Fruit fly (Drosophila melanogaster) whole organism, embryonic: Measurements from ENCODE around the gene CG10182.
A peak's percentile ranks its signal among the peaks of the same experiment; 100 is the strongest.

Experiments used
- CG10147 ChIP-seq: fragments of 200-800 bp; sonication (Bioruptor generic); optimal IDR thresholded peaks from 2 replicates; lab custom pipeline; 2019; ENCODE audit warnings: missing biosample characterization, mild to moderate bottlenecking, missing genetic modification characterization, moderate library complexity
- CG13424 ChIP-seq: fragments of 200-800 bp; sonication (Bioruptor generic); optimal IDR thresholded peaks from 2 replicates; lab custom pipeline; 2019; ENCODE audit warnings: missing biosample characterization, mild to moderate bottlenecking, missing genetic modification characterization, moderate library complexity
- CG14014 ChIP-seq: fragments of 200-800 bp; sonication (Bioruptor generic); IDR thresholded peaks from 2 replicates; pipeline ENCODE4 v1.3.6; 2022; ENCODE audit warnings: missing biosample characterization, missing genetic modification characterization
- CG15696 ChIP-seq: fragments of 200-800 bp; sonication (Bioruptor generic); optimal IDR thresholded peaks from 2 replicates; lab custom pipeline; 2019; ENCODE audit warnings: missing biosample characterization, mild to moderate bottlenecking, missing genetic modification characterization, moderate library complexity
- CG17359 ChIP-seq: fragments of 200-800 bp; sonication (Bioruptor generic); optimal IDR thresholded peaks from 3 replicates; lab custom pipeline; 2018; ENCODE audit warnings: missing biosample characterization, mild to moderate bottlenecking, missing genetic modification characterization, moderate library complexity
- CG17385 ChIP-seq: fragments of 200-800 bp; sonication (Bioruptor generic); optimal IDR thresholded peaks from 3 replicates; lab custom pipeline; 2018; ENCODE audit warnings: missing biosample characterization, mild to moderate bottlenecking, missing genetic modification characterization
- CG1792 ChIP-seq: fragments of 200-800 bp; sonication (Bioruptor generic); optimal IDR thresholded peaks from 2 replicates; lab custom pipeline; 2016; ENCODE audit warnings: missing biosample characterization, missing genetic modification characterization
- CG5180 ChIP-seq: fragments of 200-800 bp; sonication (Bioruptor generic); optimal IDR thresholded peaks from 3 replicates; lab custom pipeline; 2017; ENCODE audit warnings: missing biosample characterization, missing genetic modification characterization, mild to moderate bottlenecking, moderate library complexity, missing genetic modification reagents
- CG6689 ChIP-seq: fragments of 200-800 bp; sonication (Bioruptor generic); IDR thresholded peaks from 2 replicates; pipeline ENCODE4 v1.3.6; 2022; ENCODE audit warnings: missing biosample characterization, missing genetic modification characterization
- CG6813 ChIP-seq: fragments of 200-800 bp; sonication (Bioruptor generic); optimal IDR thresholded peaks from 2 replicates; lab custom pipeline; 2017; ENCODE audit warnings: missing biosample characterization, missing genetic modification characterization, mild to moderate bottlenecking, moderate library complexity, missing genetic modification reagents
- CG6854 ChIP-seq: fragments of 200-800 bp; sonication (Bioruptor generic); optimal IDR thresholded peaks from 3 replicates; lab custom pipeline; 2017; ENCODE audit warnings: missing biosample characterization, mild to moderate bottlenecking, missing genetic modification characterization
- CG7839 ChIP-seq: fragments of 200-800 bp; sonication (Bioruptor generic); optimal IDR thresholded peaks from 3 replicates; lab custom pipeline; 2018; ENCODE audit warnings: missing biosample characterization, mild to moderate bottlenecking, missing genetic modification characterization, moderate library complexity
- CG8924 ChIP-seq: fragments of 200-800 bp; optimal IDR thresholded peaks from 3 replicates; lab custom pipeline; 2019; ENCODE audit warnings: missing biosample characterization, mild to moderate bottlenecking, missing genetic modification characterization, moderate library complexity
- CG8944 ChIP-seq: fragments of 200-800 bp; sonication (Bioruptor generic); optimal IDR thresholded peaks from 3 replicates; lab custom pipeline; 2016; ENCODE audit warnings: missing biosample characterization, missing genetic modification characterization
- CG9727 ChIP-seq: fragments of 200-800 bp; sonication (Bioruptor generic); optimal IDR thresholded peaks from 3 replicates; lab custom pipeline; 2017; ENCODE audit warnings: missing biosample characterization, mild to moderate bottlenecking, missing genetic modification characterization
- CTCF ChIP-seq: fragments of 200-800 bp; sonication (Bioruptor generic); optimal IDR thresholded peaks from 2 replicates; lab custom pipeline; 2017; ENCODE audit warnings: missing biosample characterization, mild to moderate bottlenecking, missing genetic modification characterization, moderate library complexity
- Chrac-16 ChIP-seq: fragments of 200-800 bp; sonication (Bioruptor generic); optimal IDR thresholded peaks from 3 replicates; lab custom pipeline; 2016; ENCODE audit warnings: missing biosample characterization, missing genetic modification characterization
- CoRest ChIP-seq: fragments of 200-800 bp; sonication (Bioruptor generic); optimal IDR thresholded peaks from 3 replicates; lab custom pipeline; 2018; ENCODE audit warnings: missing biosample characterization, mild to moderate bottlenecking, missing genetic modification characterization, moderate library complexity
- D19A ChIP-seq: fragments of 200-800 bp; optimal IDR thresholded peaks from 3 replicates; lab custom pipeline; 2019; ENCODE audit warnings: missing biosample characterization, mild to moderate bottlenecking, missing genetic modification characterization, moderate library complexity
- D19B ChIP-seq: fragments of 200-800 bp; sonication (Bioruptor generic); optimal IDR thresholded peaks from 2 replicates; lab custom pipeline; 2017; ENCODE audit warnings: missing biosample characterization, mild to moderate bottlenecking, missing genetic modification characterization
- Drgx ChIP-seq: fragments of 200-800 bp; sonication (Bioruptor generic); IDR thresholded peaks from 2 replicates; pipeline ENCODE4 v1.3.6; 2022; ENCODE audit warnings: missing biosample characterization, missing genetic modification characterization
- Ets65A ChIP-seq: fragments of 200-800 bp; sonication (Bioruptor generic); peaks from one replicate; lab custom pipeline; 2016; ENCODE audit warnings: missing biosample characterization, missing genetic modification characterization
- Fer1 ChIP-seq: fragments of 200-800 bp; sonication (Bioruptor generic); optimal IDR thresholded peaks from 2 replicates; lab custom pipeline; 2017; ENCODE audit warnings: missing biosample characterization, mild to moderate bottlenecking, missing genetic modification characterization
- HHEX ChIP-seq: fragments of 200-800 bp; sonication (Bioruptor generic); optimal IDR thresholded peaks from 3 replicates; lab custom pipeline; 2017; ENCODE audit warnings: missing biosample characterization, mild to moderate bottlenecking, missing genetic modification characterization, missing genetic modification reagents
- HLH3B ChIP-seq: fragments of 200-800 bp; sonication (Bioruptor generic); IDR thresholded peaks from 2 replicates; pipeline ENCODE4 v1.3.6; 2022; ENCODE audit warnings: missing biosample characterization, missing genetic modification characterization
- Hr51 ChIP-seq, 2 experiments: fragments of 200-800 bp; sonication (Bioruptor generic); optimal IDR thresholded peaks; 2 replicates in 1 of 2; 3 replicates in 1 of 2; lab custom pipeline; 2016 to 2018; ENCODE audit warnings: missing biosample characterization in 2 of 2, missing genetic modification characterization in 2 of 2, mild to moderate bottlenecking in 1 of 2, moderate library complexity in 1 of 2
- Nf-YB ChIP-seq: fragments of 200-800 bp; sonication (Bioruptor generic); optimal IDR thresholded peaks from 3 replicates; lab custom pipeline; 2019; ENCODE audit warnings: missing biosample characterization, mild to moderate bottlenecking, missing genetic modification characterization, moderate library complexity
- Ravus ChIP-seq: fragments of 200-800 bp; sonication (Bioruptor generic); IDR thresholded peaks from 2 replicates; pipeline ENCODE4 v1.3.6; 2022; ENCODE audit warnings: missing biosample characterization, missing genetic modification characterization
- Rx ChIP-seq: fragments of 200-800 bp; sonication (Bioruptor generic); IDR thresholded peaks from 2 replicates; pipeline ENCODE4 v1.3.6; 2022; ENCODE audit warnings: missing biosample characterization, missing genetic modification characterization
- Ssrp ChIP-seq: fragments of 200-800 bp; sonication (Bioruptor generic); optimal IDR thresholded peaks from 2 replicates; lab custom pipeline; 2018; ENCODE audit warnings: missing biosample characterization, mild to moderate bottlenecking, missing genetic modification characterization, moderate library complexity
- bab2 ChIP-seq: fragments of 200-800 bp; sonication (Bioruptor generic); optimal IDR thresholded peaks from 2 replicates; lab custom pipeline; 2016; ENCODE audit warnings: missing biosample characterization, missing genetic modification characterization
- bcd ChIP-seq: fragments of 200-800 bp; sonication (Bioruptor generic); optimal IDR thresholded peaks from 2 replicates; lab custom pipeline; 2017; ENCODE audit warnings: missing biosample characterization, mild to moderate bottlenecking, missing genetic modification characterization
- bigmax ChIP-seq: fragments of 200-800 bp; sonication (Bioruptor generic); optimal IDR thresholded peaks from 2 replicates; lab custom pipeline; 2018; ENCODE audit warnings: missing biosample characterization, mild to moderate bottlenecking, missing genetic modification characterization
- bowl ChIP-seq: fragments of 200-800 bp; sonication (Bioruptor generic); IDR thresholded peaks from 2 replicates; pipeline ENCODE4 v1.3.6; 2022; ENCODE audit warnings: missing biosample characterization, missing genetic modification characterization
- bsh ChIP-seq, 2 experiments: fragments of 200-800 bp; sonication (Bioruptor generic); optimal IDR thresholded peaks; 2 replicates each; lab custom pipeline; 2017 to 2018; ENCODE audit warnings: mild to moderate bottlenecking in 2 of 2, missing biosample characterization in 2 of 2, missing genetic modification characterization in 2 of 2, moderate library complexity in 1 of 2
- chinmo ChIP-seq: fragments of 200-800 bp; sonication (Bioruptor generic); IDR thresholded peaks from 4 replicates; pipeline ENCODE4 v1.3.6; 2022; ENCODE audit warnings: missing biosample characterization, missing genetic modification characterization; ENCODE audit not compliant: partially characterized antibody
- dysf ChIP-seq: fragments of 200-800 bp; sonication (Bioruptor generic); IDR thresholded peaks from 3 replicates; pipeline ENCODE4 v1.3.6; 2022; ENCODE audit warnings: missing biosample characterization, missing genetic modification characterization
- gem ChIP-seq: fragments of 200-800 bp; sonication (Bioruptor generic); optimal IDR thresholded peaks from 2 replicates; lab custom pipeline; 2019; ENCODE audit warnings: missing biosample characterization, mild to moderate bottlenecking, missing genetic modification characterization, moderate library complexity
- ind ChIP-seq: fragments of 200-800 bp; sonication (Bioruptor generic); optimal IDR thresholded peaks from 3 replicates; lab custom pipeline; 2016; ENCODE audit warnings: missing biosample characterization, missing genetic modification characterization
- lmd ChIP-seq: fragments of 200-800 bp; sonication (Bioruptor generic); IDR thresholded peaks from 2 replicates; pipeline ENCODE4 v1.3.6; 2022; ENCODE audit warnings: missing biosample characterization, missing genetic modification characterization
- sens ChIP-seq: fragments of 200-800 bp; sonication (Bioruptor generic); peaks from one replicate; lab custom pipeline; 2016; ENCODE audit warnings: missing biosample characterization, missing genetic modification characterization
- seq ChIP-seq: fragments of 200-800 bp; sonication (Bioruptor generic); IDR thresholded peaks from 2 replicates; pipeline ENCODE4 v1.3.6; 2022; ENCODE audit warnings: missing biosample characterization, missing genetic modification characterization
- slbo ChIP-seq: fragments of 200-800 bp; sonication (Bioruptor generic); IDR thresholded peaks from 2 replicates; pipeline ENCODE4 v1.3.6; 2022; ENCODE audit warnings: missing biosample characterization, missing genetic modification characterization
- stc ChIP-seq: fragments of 200-800 bp; sonication (Bioruptor generic); IDR thresholded peaks from 2 replicates; pipeline ENCODE4 v1.3.6; 2022; ENCODE audit warnings: missing biosample characterization, missing genetic modification characterization
- vvl ChIP-seq: fragments of 200-800 bp; sonication (Bioruptor generic); IDR thresholded peaks from 2 replicates; pipeline ENCODE4 v1.3.6; 2022; ENCODE audit warnings: missing biosample characterization, missing genetic modification characterization

Gene CG10182

DNA sequence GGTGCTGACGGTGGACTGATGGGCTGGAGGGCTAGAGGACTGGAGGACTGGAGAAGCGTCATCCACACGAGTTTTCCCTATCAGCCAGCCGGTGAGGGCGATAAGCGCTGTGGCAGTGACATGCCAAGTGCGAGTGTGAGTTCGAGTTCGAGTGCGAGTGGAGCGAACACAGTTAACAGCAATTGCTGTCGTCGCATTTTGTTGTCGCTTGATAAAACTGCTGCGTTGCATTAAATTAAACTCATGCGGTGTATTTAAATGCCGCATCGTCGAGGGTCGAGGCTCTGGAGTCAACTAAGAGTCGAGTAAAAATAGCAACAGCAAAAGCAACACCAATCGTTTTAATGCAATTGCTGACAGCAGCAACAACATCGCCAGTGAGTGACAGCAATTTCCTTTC is 40.0 kb upstream of the CG10182 start:
- TF ChIP-seq CG5180 (GFP tag; lab: Kevin White, UChicago) (peak; percentile 38), chinmo (GFP tag; lab: Robert Waterston, UW) (0 out of 4 replicates have a peak, but pooled peaks have one; percentile 11), CG6689 (no peak)

DNA sequence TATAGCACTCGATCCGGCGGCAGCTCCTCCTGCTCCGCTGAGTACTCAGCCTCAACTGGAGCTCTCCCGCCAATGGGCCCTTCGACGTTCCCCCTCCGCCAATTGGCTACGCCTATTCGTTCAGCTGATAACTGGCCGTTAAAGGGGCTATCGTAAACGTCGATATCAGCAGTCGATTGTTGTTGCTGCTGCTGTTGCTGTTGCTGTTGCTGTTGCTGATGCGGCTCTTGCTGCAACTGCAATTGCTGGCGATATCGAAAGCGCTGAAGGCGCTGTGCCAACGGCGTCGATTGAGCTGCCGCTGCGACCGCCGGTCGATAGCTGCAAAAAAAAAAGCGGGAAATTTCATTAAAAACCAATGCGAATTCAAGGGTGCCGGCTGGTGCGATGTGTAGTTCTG is 37.5 kb upstream of the CG10182 start:
- TF ChIP-seq Ets65A (GFP tag; lab: Kevin White, UChicago) (peak; percentile 20), CG8944 (GFP tag; lab: Kevin White, UChicago) (no peak)

DNA sequence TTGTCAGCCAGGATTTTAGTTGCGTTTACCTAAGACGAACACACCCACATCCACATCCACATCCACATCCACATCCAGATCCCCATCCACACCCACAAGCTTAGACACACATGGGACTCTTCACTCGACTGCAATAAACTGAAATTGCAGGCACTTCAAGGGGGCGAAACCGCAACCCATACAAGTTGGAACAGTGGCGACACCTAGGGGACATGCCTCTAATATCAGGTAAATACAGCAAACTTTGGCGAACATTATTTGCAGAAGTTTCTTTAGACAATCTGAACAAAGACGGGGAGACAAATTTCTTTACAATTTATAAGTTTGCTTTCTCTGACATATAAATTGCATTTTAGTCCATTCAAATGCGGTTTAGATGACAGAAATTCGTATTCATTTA is 33.3 kb upstream of the CG10182 start:
- TF ChIP-seq CTCF (GFP tag; lab: Kevin White, UChicago) (peak; percentile 76), bigmax (GFP tag; lab: Kevin White, UChicago) (no peak)

DNA sequence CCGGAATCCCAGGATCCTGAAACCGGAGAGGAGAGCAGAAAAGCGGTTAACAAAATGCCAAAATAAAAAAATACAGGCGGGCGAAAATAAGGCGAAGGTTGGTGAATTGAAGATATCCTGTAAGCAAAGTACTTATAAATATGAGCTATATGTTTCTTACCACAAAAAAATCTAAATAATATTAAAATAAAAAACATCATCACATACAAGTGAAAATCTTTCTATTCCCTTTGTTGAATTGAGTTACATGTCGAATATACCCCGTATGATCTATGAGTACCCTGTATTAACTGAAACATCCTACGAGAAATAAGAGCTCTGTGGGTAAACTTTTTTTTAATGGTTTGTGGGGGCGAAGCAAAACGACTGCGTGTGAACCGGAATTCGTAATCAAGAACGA is 22.5 kb upstream of the CG10182 start:
- no peak for TF ChIP-seq CG15696
- no peak for TF ChIP-seq Rx (GFP tag; lab: Robert Waterston, UW)
- peak in 1 of 2 experiments; percentile 44 for TF ChIP-seq Hr51 (GFP tag; optimal IDR thresholded peaks at IDR 0.05; lab: Kevin White, UChicago)
- TF ChIP-seq CG1792 (GFP tag; lab: Kevin White, UChicago), result no peak
- TF ChIP-seq bab2, result no peak
- no peak for TF ChIP-seq D19A (tag; lab: Kevin White, UChicago)
- 0 out of 2 replicates have a peak, but pooled peaks have one; percentile 11 for TF ChIP-seq seq (GFP tag; lab: Robert Waterston, UW)
- no peak for TF ChIP-seq CG8924
- peak; percentile 19 for TF ChIP-seq CG9727 (GFP tag; lab: Kevin White, UChicago)
- peak; percentile 24 for TF ChIP-seq CG17385 (GFP tag; lab: Kevin White, UChicago)
- peak; percentile 54 for TF ChIP-seq sens (GFP tag; lab: Kevin White, UChicago)
- TF ChIP-seq CG6813, result peak; percentile 15
- peak; percentile 35 for TF ChIP-seq CG10147 (GFP tag; lab: Kevin White, UChicago)
- TF ChIP-seq Drgx (GFP tag; lab: Robert Waterston, UW), result no peak
- TF ChIP-seq slbo, result peak; percentile 71
- peak; percentile 5 for TF ChIP-seq Chrac-16 (GFP tag; lab: Kevin White, UChicago)
- TF ChIP-seq ind (GFP tag; lab: Kevin White, UChicago), result peak; percentile 24
- TF ChIP-seq HLH3B (GFP tag; lab: Robert Waterston, UW), result peak; percentile 35; the same call in 1 of the 2 replicates
- TF ChIP-seq vvl (GFP tag; lab: Robert Waterston, UW), result 0 out of 2 replicates have a peak, but pooled peaks have one; percentile 35
- TF ChIP-seq HHEX (GFP tag; lab: Kevin White, UChicago), result peak; percentile 15
- peak; percentile 8 for TF ChIP-seq CG13424 (tag; lab: Kevin White, UChicago)
- TF ChIP-seq D19B (GFP tag; lab: Kevin White, UChicago), result peak; percentile 67
- peak; percentile 24; the same call in 1 of the 2 replicates for TF ChIP-seq CG6689
- no peak for TF ChIP-seq lmd (GFP tag; lab: Robert Waterston, UW)
- TF ChIP-seq Ssrp, result no peak
- no peak for TF ChIP-seq bowl (GFP tag; lab: Robert Waterston, UW)
- peak; percentile 59 for TF ChIP-seq Fer1 (GFP tag; lab: Kevin White, UChicago)
- TF ChIP-seq dysf (GFP tag; lab: Robert Waterston, UW), result peak; percentile 60; the same call in 2 of the 3 replicates
- TF ChIP-seq bcd (GFP tag; lab: Kevin White, UChicago), result no peak
- TF ChIP-seq CG14014 (GFP tag; lab: Robert Waterston, UW), result peak; percentile 59
- 0 out of 2 replicates have a peak, but pooled peaks have one; percentile 29 for TF ChIP-seq stc (GFP tag; lab: Robert Waterston, UW)
- TF ChIP-seq CG7839 (tag; lab: Kevin White, UChicago), result peak; percentile 58
- TF ChIP-seq Nf-YB (GFP tag; lab: Kevin White, UChicago), result no peak
- TF ChIP-seq gem (tag; lab: Kevin White, UChicago), result peak; percentile 44
- 0 out of 2 replicates have a peak, but pooled peaks have one; percentile 8 for TF ChIP-seq Ravus
- peak; percentile 30 for TF ChIP-seq CoRest (tag; lab: Kevin White, UChicago)
- no peak for TF ChIP-seq CG6854 (GFP tag; lab: Kevin White, UChicago)
- TF ChIP-seq bsh (GFP tag; optimal IDR thresholded peaks at IDR 0.05; lab: Kevin White, UChicago), result no peak
- peak; percentile 13 for TF ChIP-seq CG17359 (tag; lab: Kevin White, UChicago)
